Fruit fly (Drosophila melanogaster): ENCODE results near the gene Hsp23.

The Hsp23 gene

dm6 chr3L:9377198-9378035, 4.3 kb upstream of the Hsp23 start, which contains the start of gene Hsp26 (continued):
- TF ChIP-seq sisA (GFP tag; IDR thresholded peaks at IDR 0.05) (peak; percentile 74), CG13775 (GFP tag; optimal IDR thresholded peaks at IDR 0.05) (peak; percentile 73), Doc2 (GFP tag; IDR thresholded peaks at IDR 0.05) (no peak), Hand (GFP tag; optimal IDR thresholded peaks at IDR 0.05) (peak; percentile 87), shn (GFP tag; optimal IDR thresholded peaks at IDR 0.05) (peak; percentile 49), Xrp1 (GFP tag; IDR thresholded peaks at IDR 0.05) (peak; percentile 91), CG31224 (GFP tag; IDR thresholded peaks at IDR 0.05) (peak; percentile 68), Lpt (GFP tag; optimal IDR thresholded peaks at IDR 0.05) (no peak), CG10462 (GFP tag; optimal IDR thresholded peaks at IDR 0.05) (peak; percentile 72), CG15601 (tag; optimal IDR thresholded peaks at IDR 0.05) (peak; percentile 85)

- TF ChIP-seq CG18476 (GFP tag; optimal IDR thresholded peaks at IDR 0.05) (no peak), CG18011 (GFP tag; optimal IDR thresholded peaks at IDR 0.05) (no peak), fd96Cb (tag; optimal IDR thresholded peaks at IDR 0.05) (no peak), mirr (GFP tag; optimal IDR thresholded peaks at IDR 0.05) (no peak), Side (GFP tag; optimal IDR thresholded peaks at IDR 0.05) (no peak), Dek (tag; optimal IDR thresholded peaks at IDR 0.05) (no peak), Ets97D (GFP tag; optimal IDR thresholded peaks at IDR 0.05) (no peak), PHDP (tag; optimal IDR thresholded peaks at IDR 0.05) (no peak), gsb (GFP tag; IDR thresholded peaks at IDR 0.05) (no peak), CG4360 (GFP tag; IDR thresholded peaks at IDR 0.05) (no peak), hth (optimal IDR thresholded peaks at IDR 0.05) (no peak), HLHmδ (GFP tag; optimal IDR thresholded peaks at IDR 0.05) (no peak), Med (GFP tag) (peak; percentile 50), twi (tag; optimal IDR thresholded peaks at IDR 0.05) (peak; percentile 58), CG11504 (tag; optimal IDR thresholded peaks at IDR 0.05) (no peak), Deaf1 (tag; optimal IDR thresholded peaks at IDR 0.05) (peak; percentile 53), CG16815 (GFP tag; optimal IDR thresholded peaks at IDR 0.05) (no peak), ewg (GFP tag; optimal IDR thresholded peaks at IDR 0.05) (peak; percentile 56), gsb-n (tag; optimal IDR thresholded peaks at IDR 0.05) (no peak), Hr3 (GFP tag; optimal IDR thresholded peaks at IDR 0.05) (no peak), nom (GFP tag; optimal IDR thresholded peaks at IDR 0.05) (peak; percentile 49), ems (GFP tag; optimal IDR thresholded peaks at IDR 0.05) (no peak), dpn (GFP tag; optimal IDR thresholded peaks at IDR 0.05) (no peak), pum (GFP tag; optimal IDR thresholded peaks at IDR 0.05) (no peak), slbo (GFP tag; IDR thresholded peaks at IDR 0.05) (no peak), CG32767 (GFP tag; IDR thresholded peaks at IDR 0.05) (no peak), CG17912 (GFP tag; optimal IDR thresholded peaks at IDR 0.05) (no peak), CHES-1-like (GFP tag; optimal IDR thresholded peaks at IDR 0.05) (no peak), CG6813 (GFP tag; optimal IDR thresholded peaks at IDR 0.05) (no peak), CG2116 (GFP tag; optimal IDR thresholded peaks at IDR 0.05) (no peak), ase (GFP tag; IDR thresholded peaks at IDR 0.05) (no peak), ash1 (GFP tag; optimal IDR thresholded peaks at IDR 0.05) (no peak), pb (GFP tag; optimal IDR thresholded peaks at IDR 0.05) (no peak), CG17359 (tag; optimal IDR thresholded peaks at IDR 0.05) (no peak), her (GFP tag; optimal IDR thresholded peaks at IDR 0.05) (no peak), CG2875 (GFP tag; optimal IDR thresholded peaks at IDR 0.05) (no peak), B-H2 (GFP tag; optimal IDR thresholded peaks at IDR 0.05) (peak; percentile 24)
Observed at dm6 chr3L:9379484-9380343, 2.0 kb upstream of the Hsp23 start, which contains the start of gene Hsp67Ba. Gene Hsp67Ba, minus strand, starts transcription at chr3L:9379534.

Data from whole organism, embryonic.